Fruit fly (Drosophila melanogaster): ENCODE data around the gene CG14210.

The CG14210 gene

dm6 chrX:19615990-19616663 is at the start of gene CG14210:
Gene CG14210, plus strand, starts transcription at chrX:19616196.
- no peak for TF ChIP-seq corto (GFP tag; optimal IDR thresholded peaks at IDR 0.05)
- no peak; the same call in 2 of the 3 replicates for TF ChIP-seq CG34422 (GFP tag; IDR thresholded peaks at IDR 0.05)
- TF ChIP-seq unc-4 (GFP tag; IDR thresholded peaks at IDR 0.05; ENCODE audit: partially characterized antibody): peak; percentile 64
- peak; percentile 45 for TF ChIP-seq trem (tag; optimal IDR thresholded peaks at IDR 0.05)
- TF ChIP-seq gce (GFP tag; IDR thresholded peaks at IDR 0.05): no peak
- no peak for TF ChIP-seq hth (optimal IDR thresholded peaks at IDR 0.05)
- TF ChIP-seq wdn (GFP tag; IDR thresholded peaks at IDR 0.05): no peak
- TF ChIP-seq CG43689 (GFP tag; IDR thresholded peaks at IDR 0.05): no peak
- no peak for TF ChIP-seq Ada2b (GFP tag; IDR thresholded peaks at IDR 0.05)
- no peak for TF ChIP-seq jigr1 (GFP tag; IDR thresholded peaks at IDR 0.05)
- no peak for TF ChIP-seq CG14014 (GFP tag; IDR thresholded peaks at IDR 0.05)
- TF ChIP-seq otp (GFP tag; IDR thresholded peaks at IDR 0.05): no peak
- no peak for TF ChIP-seq CG17385 (GFP tag; optimal IDR thresholded peaks at IDR 0.05)
- TF ChIP-seq GATAe (GFP tag; conservative IDR thresholded peaks at IDR 0.05): no peak
- no peak for TF ChIP-seq Taf1 (GFP tag; IDR thresholded peaks at IDR 0.05)
- no peak for TF ChIP-seq zen (tag; optimal IDR thresholded peaks at IDR 0.05)
- TF ChIP-seq nom (GFP tag; optimal IDR thresholded peaks at IDR 0.05): no peak
- no peak for TF ChIP-seq CG11560 (tag; IDR thresholded peaks at IDR 0.05)
- peak; percentile 57 for TF ChIP-seq MESR4 (GFP tag; optimal IDR thresholded peaks at IDR 0.05)
- no peak for TF ChIP-seq unpg (GFP tag; optimal IDR thresholded peaks at IDR 0.05)
- no peak for TF ChIP-seq D19B (GFP tag; optimal IDR thresholded peaks at IDR 0.05)
- no peak for TF ChIP-seq CG32767 (GFP tag; IDR thresholded peaks at IDR 0.05)
- TF ChIP-seq CG33213 (GFP tag; optimal IDR thresholded peaks at IDR 0.05): no peak
- no peak for TF ChIP-seq CG10147 (GFP tag; optimal IDR thresholded peaks at IDR 0.05)
- TF ChIP-seq CG9727 (GFP tag; optimal IDR thresholded peaks at IDR 0.05): no peak
- no peak for TF ChIP-seq CG15269 (tag; optimal IDR thresholded peaks at IDR 0.05)
- TF ChIP-seq CG11085 (GFP tag; IDR thresholded peaks at IDR 0.05): no peak
- peak; percentile 83 for TF ChIP-seq tna (GFP tag; IDR thresholded peaks at IDR 0.05; ENCODE audit: partially characterized antibody)
- TF ChIP-seq cato (GFP tag; optimal IDR thresholded peaks at IDR 0.05; ENCODE audit: borderline replicate concordance): no peak
- TF ChIP-seq Oli (tag; optimal IDR thresholded peaks at IDR 0.05): no peak
- peak; percentile 73 for TF ChIP-seq CG34224 (GFP tag; IDR thresholded peaks at IDR 0.05; ENCODE audit: partially characterized antibody)
- TF ChIP-seq Rfx (GFP tag; IDR thresholded peaks at IDR 0.05): no peak
- TF ChIP-seq CG2202 (tag; optimal IDR thresholded peaks at IDR 0.05): no peak
- peak; percentile 71 for TF ChIP-seq Bgb (GFP tag; IDR thresholded peaks at IDR 0.05; ENCODE audit: partially characterized antibody)
- no peak for TF ChIP-seq grn (GFP tag; optimal IDR thresholded peaks at IDR 0.05)
- TF ChIP-seq Fer1 (GFP tag; optimal IDR thresholded peaks at IDR 0.05): peak; percentile 2
- TF ChIP-seq Med (GFP tag): peak; percentile 7
- TF ChIP-seq caup (GFP tag; optimal IDR thresholded peaks at IDR 0.05; ENCODE audit: severe bottlenecking): no peak
- TF ChIP-seq Meics (GFP tag; optimal IDR thresholded peaks at IDR 0.05): no peak
- TF ChIP-seq bowl (GFP tag; IDR thresholded peaks at IDR 0.05): no peak
- TF ChIP-seq CG17829 (tag; optimal IDR thresholded peaks at IDR 0.05): no peak
- no peak for TF ChIP-seq slbo (GFP tag; IDR thresholded peaks at IDR 0.05)
- TF ChIP-seq Sry-δ (GFP tag; optimal IDR thresholded peaks at IDR 0.05): peak; percentile 52
- TF ChIP-seq sim (GFP tag; IDR thresholded peaks at IDR 0.05): no peak
- 0 out of 3 replicates have a peak, but pooled peaks have one; percentile 53 for TF ChIP-seq mld (GFP tag; IDR thresholded peaks at IDR 0.05; ENCODE audit: partially characterized antibody)
- no peak for TF ChIP-seq fd96Cb (tag; optimal IDR thresholded peaks at IDR 0.05)
- TF ChIP-seq Xrp1 (GFP tag; IDR thresholded peaks at IDR 0.05): no peak
- TF ChIP-seq CG6791 (GFP tag; IDR thresholded peaks at IDR 0.05; ENCODE audit: partially characterized antibody): peak; percentile 75; the same call in 2 of the 3 replicates
- TF ChIP-seq CG7745 (tag; optimal IDR thresholded peaks at IDR 0.05): no peak
- TF ChIP-seq CG13296 (GFP tag; optimal IDR thresholded peaks at IDR 0.05): no peak

Data from whole organism, embryonic.